Worm (Caenorhabditis elegans) whole organism, early embryonic: ENCODE data around the gene Y62E10A.23.

Source experiments
- B0310.2 ChIP-seq: sonication (generic microtip); optimal IDR thresholded peaks from 2 replicates; lab custom pipeline; 2016; ENCODE audit warnings: mild to moderate bottlenecking, missing genetic modification characterization, missing compliant biosample characterization
- F13C5.2 ChIP-seq: sonication (generic microtip); optimal IDR thresholded peaks from 2 replicates; lab custom pipeline; 2017; ENCODE audit warnings: mild to moderate bottlenecking, missing genetic modification characterization, inconsistent platforms, missing compliant biosample characterization
- aly-1 ChIP-seq: sonication (generic microtip); optimal IDR thresholded peaks from 2 replicates; lab custom pipeline; 2016; ENCODE audit warnings: missing genetic modification characterization, missing compliant biosample characterization
- ama-1 ChIP-seq: fragments of 150-350 bp; optimal IDR thresholded peaks from 2 replicates; lab custom pipeline; 2014
- ceh-13 ChIP-seq: fragments of 200-800 bp; sonication (Bioruptor generic); optimal IDR thresholded peaks from 2 replicates; lab custom pipeline; 2018; ENCODE audit warnings: mild to moderate bottlenecking, missing genetic modification characterization, missing compliant biosample characterization
- ceh-36 ChIP-seq: sonication (generic microtip); optimal IDR thresholded peaks from 2 replicates; lab custom pipeline; 2016; ENCODE audit warnings: missing genetic modification characterization, inconsistent platforms, missing compliant biosample characterization
- ets-7 ChIP-seq: sonication (generic microtip); optimal IDR thresholded peaks from 2 replicates; lab custom pipeline; 2016; ENCODE audit warnings: missing genotype, missing genetic modification characterization, missing compliant biosample characterization
- flt-1 ChIP-seq: fragments of 200-800 bp; sonication (Bioruptor generic); IDR thresholded peaks from 2 replicates; pipeline ENCODE4 v1.3.6; 2022; ENCODE audit warnings: missing genetic modification characterization, missing compliant biosample characterization
- hmbx-1 ChIP-seq: sonication (generic microtip); optimal IDR thresholded peaks from 2 replicates; lab custom pipeline; 2016; ENCODE audit warnings: mild to moderate bottlenecking, missing genetic modification characterization, missing compliant biosample characterization
- hmg-4 ChIP-seq: fragments of 200-800 bp; sonication (Bioruptor generic); optimal IDR thresholded peaks from 2 replicates; lab custom pipeline; 2018; ENCODE audit warnings: mild to moderate bottlenecking, missing genetic modification characterization, missing compliant biosample characterization
- hnd-1 ChIP-seq: sonication (generic microtip); optimal IDR thresholded peaks from 2 replicates; lab custom pipeline; 2016; ENCODE audit warnings: missing genetic modification characterization, missing compliant biosample characterization
- pes-1 ChIP-seq: fragments of 200-800 bp; sonication (Bioruptor generic); IDR thresholded peaks from 2 replicates; pipeline ENCODE4 v1.3.6; 2022; ENCODE audit warnings: missing genetic modification reagents, missing genetic modification characterization, missing compliant biosample characterization
- scrt-1 ChIP-seq: fragments of 200-800 bp; sonication (Bioruptor generic); IDR thresholded peaks from 2 replicates; pipeline ENCODE4 v1.3.6; 2022; ENCODE audit warnings: missing genetic modification characterization, missing compliant biosample characterization
- sea-1 ChIP-seq: fragments of 200-800 bp; sonication (Bioruptor generic); conservative IDR thresholded peaks from 2 replicates; pipeline ENCODE4 v1.3.6; 2022; ENCODE audit warnings: missing genetic modification characterization, missing compliant biosample characterization
- tbx-11 ChIP-seq: fragments of 200-800 bp; sonication (Bioruptor generic); IDR thresholded peaks from 2 replicates; pipeline ENCODE4 v1.3.6; 2022; ENCODE audit warnings: missing genetic modification characterization, missing compliant biosample characterization
- tbx-37 ChIP-seq: fragments of 200-800 bp; sonication (Bioruptor generic); conservative IDR thresholded peaks from 2 replicates; pipeline ENCODE4 v1.3.6; 2022; ENCODE audit warnings: missing genetic modification reagents, missing genetic modification characterization, missing compliant biosample characterization
- tra-4 ChIP-seq: sonication (generic microtip); optimal IDR thresholded peaks from 2 replicates; lab custom pipeline; 2017; ENCODE audit warnings: missing genetic modification characterization, missing compliant biosample characterization

The Y62E10A.23 gene

DNA sequence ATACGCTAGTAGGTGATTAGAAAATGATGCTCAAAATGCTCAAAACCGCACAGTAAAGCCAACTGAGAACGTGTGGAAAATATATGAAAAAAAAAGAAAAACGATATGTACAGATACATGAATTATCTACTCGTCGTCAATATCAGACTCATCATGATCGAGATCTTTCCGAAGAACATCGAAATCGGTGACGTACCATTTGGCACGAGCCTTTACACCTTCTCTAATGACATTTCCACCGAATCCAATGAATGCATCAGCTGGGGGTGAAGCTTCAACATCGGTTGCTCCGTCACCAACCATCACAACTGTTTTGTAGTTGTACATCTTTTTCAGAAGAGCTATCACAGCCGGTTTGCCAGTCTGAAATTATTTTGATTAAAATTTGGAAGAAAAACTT lies 3.1 kb downstream of the Y62E10A.23 start:
- TF ChIP-seq scrt-1 (no peak), ceh-36 (tag; lab: Kevin White, UChicago) (no peak), aly-1 (tag; lab: Kevin White, UChicago) (no peak), pes-1 (GFP tag; lab: Robert Waterston, UW) (no peak), hmg-4 (GFP tag; lab: Kevin White, UChicago) (no peak), tbx-37 (GFP tag; lab: Robert Waterston, UW) (no peak), tra-4 (tag; lab: Kevin White, UChicago) (no peak), B0310.2 (tag; lab: Kevin White, UChicago) (no peak), sea-1 (no peak), F13C5.2 (tag; lab: Kevin White, UChicago) (no peak)

DNA sequence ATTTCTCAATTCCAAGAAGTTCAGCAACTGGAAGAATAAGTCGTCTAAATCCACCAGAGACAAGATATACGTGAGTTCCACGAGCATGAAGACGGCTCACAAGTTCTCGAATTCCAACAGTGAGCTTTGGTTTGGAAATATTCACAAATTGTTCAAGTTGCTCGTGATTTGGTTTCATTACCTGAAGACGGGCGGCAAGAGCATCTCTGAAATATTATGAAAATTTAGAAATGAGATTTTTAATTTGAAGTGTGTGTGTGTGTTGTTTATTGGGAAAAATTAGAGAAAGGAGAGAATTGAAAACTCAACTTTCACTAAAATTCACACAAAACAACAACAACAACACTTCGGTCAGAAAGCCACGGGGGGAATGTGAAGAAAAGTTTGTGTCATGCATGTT lies 4.6 kb downstream of the Y62E10A.23 start:
- TF ChIP-seq ceh-36 (tag; lab: Kevin White, UChicago), result no peak
- TF ChIP-seq hmg-4 (GFP tag; lab: Kevin White, UChicago), result no peak
- no peak for TF ChIP-seq ama-1 (lab: Kevin White, UChicago)
- TF ChIP-seq scrt-1, result no peak
- TF ChIP-seq hnd-1 (tag; lab: Kevin White, UChicago), result no peak
- no peak for TF ChIP-seq B0310.2 (tag; lab: Kevin White, UChicago)
- no peak for TF ChIP-seq hmbx-1 (tag; lab: Kevin White, UChicago)
- no peak for TF ChIP-seq F13C5.2 (tag; lab: Kevin White, UChicago)
- TF ChIP-seq aly-1 (tag; lab: Kevin White, UChicago), result no peak
- no peak for TF ChIP-seq pes-1 (GFP tag; lab: Robert Waterston, UW)
- no peak for TF ChIP-seq tbx-37 (GFP tag; lab: Robert Waterston, UW)
- no peak for TF ChIP-seq tra-4 (tag; lab: Kevin White, UChicago)
- no peak for TF ChIP-seq flt-1
- TF ChIP-seq ceh-13 (GFP tag; lab: Kevin White, UChicago), result no peak
- TF ChIP-seq sea-1, result no peak
- TF ChIP-seq ets-7 (tag; lab: Kevin White, UChicago), result no peak
- no peak for TF ChIP-seq tbx-11

DNA sequence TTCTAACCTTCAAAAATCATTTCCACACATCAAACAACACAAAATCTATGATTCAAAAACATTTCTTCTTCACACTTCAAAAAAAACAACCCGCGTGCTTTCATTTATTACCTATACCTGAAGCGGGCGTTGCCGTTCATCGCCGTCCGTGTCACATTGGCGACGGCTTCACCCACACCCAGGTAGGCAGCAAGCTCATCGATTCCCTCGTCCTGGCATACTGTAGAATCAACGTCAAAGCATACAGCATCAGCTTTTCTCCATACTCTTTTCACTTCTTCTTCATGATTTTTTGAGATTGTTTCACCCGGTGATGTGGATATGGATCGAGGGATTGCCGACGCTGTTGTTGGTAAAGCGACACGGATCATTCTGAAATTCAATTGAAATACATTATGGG lies 6.1 kb downstream of the Y62E10A.23 start:
- TF ChIP-seq sea-1 (no peak), ceh-13 (GFP tag; lab: Kevin White, UChicago) (no peak), ama-1 (lab: Kevin White, UChicago) (no peak), F13C5.2 (tag; lab: Kevin White, UChicago) (no peak), aly-1 (tag; lab: Kevin White, UChicago) (no peak), hmg-4 (GFP tag; lab: Kevin White, UChicago) (no peak), hmbx-1 (tag; lab: Kevin White, UChicago) (no peak), flt-1 (no peak), ceh-36 (tag; lab: Kevin White, UChicago) (no peak), tbx-37 (GFP tag; lab: Robert Waterston, UW) (no peak), scrt-1 (no peak), hnd-1 (tag; lab: Kevin White, UChicago) (no peak), pes-1 (GFP tag; lab: Robert Waterston, UW) (no peak), tra-4 (tag; lab: Kevin White, UChicago) (no peak), B0310.2 (tag; lab: Kevin White, UChicago) (no peak)

DNA sequence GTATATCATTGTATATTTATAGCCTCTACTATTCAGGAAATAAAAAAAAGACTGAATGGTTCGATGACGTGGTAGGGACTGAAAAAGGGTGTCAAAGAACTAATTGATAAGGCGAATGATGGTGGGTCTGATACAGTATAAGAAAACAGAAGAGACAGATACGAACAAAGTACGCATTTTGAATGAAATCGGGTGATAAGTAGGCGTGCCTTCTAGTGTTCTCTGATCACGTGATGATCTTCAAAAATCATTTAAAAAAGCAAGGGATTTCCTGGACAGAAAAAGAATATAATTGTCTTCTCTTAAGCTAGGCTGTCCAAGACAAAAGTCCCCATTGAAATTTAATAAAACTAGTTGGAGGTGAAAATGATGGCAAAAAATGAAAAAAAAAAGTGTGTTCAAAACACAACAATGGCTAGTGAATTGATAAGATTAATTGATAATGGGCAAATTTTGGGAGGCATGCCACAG lies 7.2 kb downstream of the Y62E10A.23 start:
- TF ChIP-seq hnd-1 (tag; lab: Kevin White, UChicago), result no peak
- TF ChIP-seq tbx-37 (GFP tag; lab: Robert Waterston, UW), result no peak
- no peak for TF ChIP-seq aly-1 (tag; lab: Kevin White, UChicago)
- no peak for TF ChIP-seq hmg-4 (GFP tag; lab: Kevin White, UChicago)
- no peak for TF ChIP-seq ets-7 (tag; lab: Kevin White, UChicago)
- no peak for TF ChIP-seq B0310.2 (tag; lab: Kevin White, UChicago)
- no peak for TF ChIP-seq ceh-36 (tag; lab: Kevin White, UChicago)
- TF ChIP-seq pes-1 (GFP tag; lab: Robert Waterston, UW), result no peak
- no peak for TF ChIP-seq ceh-13 (GFP tag; lab: Kevin White, UChicago)
- no peak for TF ChIP-seq scrt-1
- no peak for TF ChIP-seq tra-4 (tag; lab: Kevin White, UChicago)
- no peak for TF ChIP-seq sea-1

DNA sequence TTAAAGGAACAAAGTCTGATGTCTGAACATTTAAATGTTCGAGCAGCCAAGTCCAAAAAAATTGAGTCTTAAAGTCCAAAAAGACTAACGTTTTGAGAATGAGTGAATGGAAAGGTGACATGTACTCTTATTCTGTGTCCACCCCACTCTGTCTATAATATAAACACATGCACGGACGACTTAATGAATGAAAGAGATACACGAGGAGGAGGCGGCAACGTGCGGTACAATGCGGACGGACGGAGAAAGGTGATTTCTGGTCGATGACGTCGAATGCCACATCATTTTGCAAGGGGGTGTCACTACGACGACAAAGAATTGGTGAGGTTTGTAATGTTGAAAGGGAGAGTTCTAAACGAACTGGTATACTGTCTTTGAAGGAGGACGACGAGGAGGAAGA lies 8.6 kb downstream of the Y62E10A.23 start:
- TF ChIP-seq flt-1 (no peak), tbx-11 (no peak), ceh-36 (tag; lab: Kevin White, UChicago) (no peak), ets-7 (tag; lab: Kevin White, UChicago) (no peak), tbx-37 (GFP tag; lab: Robert Waterston, UW) (no peak), tra-4 (tag; lab: Kevin White, UChicago) (no peak), hnd-1 (tag; lab: Kevin White, UChicago) (no peak), ama-1 (lab: Kevin White, UChicago) (no peak), sea-1 (no peak), scrt-1 (no peak), B0310.2 (tag; lab: Kevin White, UChicago) (no peak)

DNA sequence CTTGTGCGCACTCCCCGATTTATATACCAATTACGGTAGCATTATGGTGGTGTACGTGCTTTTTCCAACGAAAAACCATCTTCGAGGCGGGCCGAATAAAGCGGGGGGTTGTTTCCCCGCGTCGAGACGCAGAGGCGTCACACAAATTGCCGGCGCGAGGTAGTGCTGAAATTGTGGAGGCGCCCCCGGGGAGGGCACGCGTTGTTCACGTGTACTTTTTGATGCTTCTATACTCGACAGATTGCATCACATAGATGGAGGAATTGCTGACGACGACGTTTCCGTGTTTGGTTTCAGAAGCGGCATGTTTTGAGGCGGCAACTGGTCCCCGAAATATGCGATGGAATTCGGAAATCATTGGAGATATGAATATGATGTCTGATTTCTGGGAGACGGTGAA lies 9.1 kb downstream of the Y62E10A.23 start:
- TF ChIP-seq tbx-11, result no peak
- TF ChIP-seq B0310.2 (tag; lab: Kevin White, UChicago), result no peak
- TF ChIP-seq hnd-1 (tag; lab: Kevin White, UChicago), result no peak
- TF ChIP-seq F13C5.2 (tag; lab: Kevin White, UChicago), result peak; percentile 10
- peak; percentile 53 for TF ChIP-seq hmg-4 (GFP tag; lab: Kevin White, UChicago)

DNA sequence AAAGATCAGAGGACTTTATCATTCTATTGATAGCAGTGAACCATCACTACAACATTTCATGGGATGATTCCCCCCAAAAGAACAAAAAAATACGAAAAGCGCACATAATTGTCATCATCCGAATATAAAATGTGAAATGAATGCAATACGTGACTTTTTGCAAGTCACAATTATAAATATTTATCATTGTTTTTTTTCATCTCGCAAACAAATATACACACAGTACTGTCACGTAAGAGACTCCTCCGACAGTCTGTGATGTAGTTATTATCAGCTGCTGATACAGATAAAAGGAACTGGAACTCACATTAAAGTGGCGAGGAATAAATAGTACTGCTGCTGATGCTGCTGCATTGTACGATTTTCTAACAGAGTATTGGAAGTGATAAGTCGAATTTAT lies 10.3 kb downstream of the Y62E10A.23 start:
- TF ChIP-seq sea-1 (no peak), ets-7 (tag; lab: Kevin White, UChicago) (no peak), hnd-1 (tag; lab: Kevin White, UChicago) (no peak), B0310.2 (tag; lab: Kevin White, UChicago) (no peak), flt-1 (no peak), tra-4 (tag; lab: Kevin White, UChicago) (no peak), F13C5.2 (tag; lab: Kevin White, UChicago) (no peak), aly-1 (tag; lab: Kevin White, UChicago) (no peak)
